Fruit fly (Drosophila melanogaster): ENCODE data around the gene Mst84B.

Gene Mst84B

DNA sequence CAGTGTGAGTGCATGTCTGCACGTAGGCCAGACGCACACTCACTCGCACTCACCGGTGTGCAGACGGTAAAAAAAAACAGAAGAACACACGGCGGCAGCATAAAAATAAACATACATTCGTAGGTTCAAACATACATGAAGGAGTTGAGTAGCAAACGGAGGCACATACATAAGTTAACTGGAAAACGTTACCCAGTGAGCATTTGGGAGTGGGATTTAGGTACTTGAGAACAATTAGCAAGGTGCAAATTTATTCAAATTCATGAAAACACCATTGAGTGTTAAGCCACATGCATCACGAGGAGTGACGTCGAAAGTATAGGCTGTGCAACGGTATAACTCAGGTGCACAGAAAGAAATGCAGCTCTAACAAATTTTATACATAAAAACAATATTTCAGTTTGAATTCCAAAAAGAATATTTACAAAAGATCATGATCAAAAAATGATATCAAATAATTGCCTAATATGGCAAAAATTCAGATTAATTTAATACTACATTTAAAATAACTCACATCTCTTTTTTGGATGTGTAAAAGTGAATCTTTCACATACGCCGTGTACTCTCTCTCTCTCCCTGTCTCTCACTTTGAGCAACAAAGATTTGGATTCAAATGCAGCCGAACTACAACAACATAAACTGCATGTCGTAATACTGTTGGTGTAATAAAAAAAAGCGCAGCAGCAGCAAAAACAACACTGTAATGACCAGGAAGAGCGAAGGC lies 46.8 kb downstream of the Mst84B start (continued):
- peak; percentile 98 for TF ChIP-seq gsb-n (tag; optimal IDR thresholded peaks at IDR 0.05)
- no peak for TF ChIP-seq Poxn (GFP tag; IDR thresholded peaks at IDR 0.05)
- TF ChIP-seq Eip74EF (GFP tag; optimal IDR thresholded peaks at IDR 0.05) = peak in 1 of 2 experiments; percentile 96
- TF ChIP-seq HLHmδ (GFP tag; optimal IDR thresholded peaks at IDR 0.05) = no peak
- peak; percentile 92 for TF ChIP-seq Max (GFP tag; optimal IDR thresholded peaks at IDR 0.05)
- TF ChIP-seq Lpt (GFP tag; optimal IDR thresholded peaks at IDR 0.05) = no peak
- TF ChIP-seq CG9437 (GFP tag; optimal IDR thresholded peaks at IDR 0.05) = peak; percentile 92
- TF ChIP-seq bbx (GFP tag; IDR thresholded peaks at IDR 0.05; ENCODE audit: partially characterized antibody) = no peak
- TF ChIP-seq BtbVII (GFP tag; optimal IDR thresholded peaks at IDR 0.05) = peak; percentile 60
- TF ChIP-seq fru (optimal IDR thresholded peaks at IDR 0.05) = no peak
- TF ChIP-seq CG17186 (GFP tag; optimal IDR thresholded peaks at IDR 0.05) = peak; percentile 89
- peak; percentile 97 for TF ChIP-seq CG4424 (GFP tag; optimal IDR thresholded peaks at IDR 0.05)
- TF ChIP-seq Dll (GFP tag; IDR thresholded peaks at IDR 0.05; ENCODE audit: partially characterized antibody) = no peak
- TF ChIP-seq NC2α (GFP tag; optimal IDR thresholded peaks at IDR 0.05) = peak; percentile 88
- peak; percentile 94 for TF ChIP-seq CG12942 (GFP tag; optimal IDR thresholded peaks at IDR 0.05)
- TF ChIP-seq CG4617 (GFP tag; optimal IDR thresholded peaks at IDR 0.05; ENCODE audit: borderline replicate concordance) = peak; percentile 91
- TF ChIP-seq CG9876 (GFP tag; optimal IDR thresholded peaks at IDR 0.05) = peak; percentile 67
- TF ChIP-seq caup (GFP tag; optimal IDR thresholded peaks at IDR 0.05; ENCODE audit: severe bottlenecking) = peak; percentile 63
- peak; percentile 95 for TF ChIP-seq CG18764 (GFP tag; optimal IDR thresholded peaks at IDR 0.05)
- TF ChIP-seq gem (tag; optimal IDR thresholded peaks at IDR 0.05) = peak; percentile 97
- TF ChIP-seq tx (GFP tag; optimal IDR thresholded peaks at IDR 0.05) = peak; percentile 85
- peak; percentile 39 for TF ChIP-seq Hey (tag; optimal IDR thresholded peaks at IDR 0.05)
- TF ChIP-seq unpg (GFP tag; optimal IDR thresholded peaks at IDR 0.05) = peak; percentile 96
- TF ChIP-seq CG10366 (GFP tag; IDR thresholded peaks at IDR 0.05) = no peak
- peak; percentile 87 for TF ChIP-seq ind (GFP tag; optimal IDR thresholded peaks at IDR 0.05)
- TF ChIP-seq CG6765 (GFP tag; optimal IDR thresholded peaks at IDR 0.05) = no peak
- TF ChIP-seq CG6791 (GFP tag; IDR thresholded peaks at IDR 0.05; ENCODE audit: partially characterized antibody) = no peak
- TF ChIP-seq sob (GFP tag; IDR thresholded peaks at IDR 0.05) = no peak
- TF ChIP-seq CG11696 (GFP tag; IDR thresholded peaks at IDR 0.05) = no peak
- peak; percentile 52 for TF ChIP-seq fd3F (GFP tag; optimal IDR thresholded peaks at IDR 0.05)
- peak; percentile 97 for TF ChIP-seq Spps (tag; optimal IDR thresholded peaks at IDR 0.05)
- no peak for TF ChIP-seq sim (GFP tag; IDR thresholded peaks at IDR 0.05)
- TF ChIP-seq ssp (GFP tag; IDR thresholded peaks at IDR 0.05) = no peak
- peak; percentile 70 for TF ChIP-seq Vsx1 (GFP tag; optimal IDR thresholded peaks at IDR 0.05)
- peak; percentile 93 for TF ChIP-seq Mes4 (GFP tag; optimal IDR thresholded peaks at IDR 0.05)
- TF ChIP-seq CoRest (tag; optimal IDR thresholded peaks at IDR 0.05) = peak; percentile 97
- TF ChIP-seq Dek (tag; optimal IDR thresholded peaks at IDR 0.05) = peak; percentile 72
- TF ChIP-seq usp (GFP tag; optimal IDR thresholded peaks at IDR 0.05) = no peak
- TF ChIP-seq stc (GFP tag; IDR thresholded peaks at IDR 0.05) = no peak
- peak; percentile 94 for TF ChIP-seq grau (tag; optimal IDR thresholded peaks at IDR 0.05)
- TF ChIP-seq CG1024 (GFP tag; IDR thresholded peaks at IDR 0.05) = no peak
- TF ChIP-seq hb (GFP tag; IDR thresholded peaks at IDR 0.05; ENCODE audit: partially characterized antibody) = no peak
- no peak for TF ChIP-seq br (optimal IDR thresholded peaks at IDR 0.05)
- no peak for TF ChIP-seq D (optimal IDR thresholded peaks at IDR 0.05)
- peak; percentile 98 for TF ChIP-seq D (GFP tag; optimal IDR thresholded peaks at IDR 0.05)
- peak; percentile 70 for TF ChIP-seq Bdp1 (GFP tag; optimal IDR thresholded peaks at IDR 0.05)
- TF ChIP-seq gt (GFP tag; IDR thresholded peaks at IDR 0.05) = no peak
- TF ChIP-seq CG10267 (tag; optimal IDR thresholded peaks at IDR 0.05) = peak; percentile 95
- TF ChIP-seq ac (GFP tag; optimal IDR thresholded peaks at IDR 0.05) = peak; percentile 93
- TF ChIP-seq CG7372 (GFP tag; IDR thresholded peaks at IDR 0.05) = no peak
- no peak for TF ChIP-seq Ravus (GFP tag; IDR thresholded peaks at IDR 0.05)

Measured in whole organism, embryonic.